Worm (Caenorhabditis elegans): ENCODE results near the gene str-151.

Gene str-151

DNA sequence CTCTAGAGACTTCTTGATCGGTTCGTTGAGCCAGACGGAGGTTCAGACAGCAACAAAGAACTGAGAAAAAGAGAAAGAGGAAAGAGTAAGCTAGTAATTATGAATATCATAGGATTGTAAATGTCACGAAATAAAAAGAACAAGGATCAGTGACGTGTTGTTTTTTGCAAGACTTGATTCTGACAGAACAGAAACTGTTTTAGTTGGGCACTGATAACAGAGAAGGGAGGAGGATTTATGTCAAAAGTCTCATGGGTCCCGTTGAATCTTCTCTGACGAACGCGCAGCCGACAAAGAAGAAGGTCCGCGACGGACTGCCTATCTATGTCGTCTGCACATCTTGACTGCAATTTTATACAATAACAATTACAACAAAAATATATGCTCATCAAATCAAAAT, 24.6 kb downstream of the str-151 start, which contains the start of gene T03E6.9:
TSS of gene T03E6.9 (minus strand) at position 101 of the 400 bp plus-strand sequence.
- TF ChIP-seq ceh-83 (GFP tag; optimal IDR thresholded peaks at IDR 0.05) (no peak), zip-8 (tag; optimal IDR thresholded peaks at IDR 0.05) (no peak), ham-2 (GFP tag; optimal IDR thresholded peaks at IDR 0.05) (no peak), mab-5 (tag; optimal IDR thresholded peaks at IDR 0.05) (no peak), ztf-11 (tag; optimal IDR thresholded peaks at IDR 0.05) (no peak), tbx-8 (GFP tag; optimal IDR thresholded peaks at IDR 0.05) (no peak), unc-62 (GFP tag; optimal IDR thresholded peaks at IDR 0.05) (no peak), lsy-2 (tag; optimal IDR thresholded peaks at IDR 0.05) (no peak), elt-3 (tag; optimal IDR thresholded peaks at IDR 0.05) (no peak), nhr-237 (tag; optimal IDR thresholded peaks at IDR 0.05) (no peak), ceh-43 (GFP tag; optimal IDR thresholded peaks at IDR 0.05) (no peak), sptf-1 (tag; optimal IDR thresholded peaks at IDR 0.05) (no peak), mls-2 (tag; optimal IDR thresholded peaks at IDR 0.05) (no peak), sem-2 (GFP tag; optimal IDR thresholded peaks at IDR 0.05) (no peak), mep-1 (tag; optimal IDR thresholded peaks at IDR 0.05) (no peak), bed-3 (GFP tag; optimal IDR thresholded peaks at IDR 0.05) (no peak)

DNA sequence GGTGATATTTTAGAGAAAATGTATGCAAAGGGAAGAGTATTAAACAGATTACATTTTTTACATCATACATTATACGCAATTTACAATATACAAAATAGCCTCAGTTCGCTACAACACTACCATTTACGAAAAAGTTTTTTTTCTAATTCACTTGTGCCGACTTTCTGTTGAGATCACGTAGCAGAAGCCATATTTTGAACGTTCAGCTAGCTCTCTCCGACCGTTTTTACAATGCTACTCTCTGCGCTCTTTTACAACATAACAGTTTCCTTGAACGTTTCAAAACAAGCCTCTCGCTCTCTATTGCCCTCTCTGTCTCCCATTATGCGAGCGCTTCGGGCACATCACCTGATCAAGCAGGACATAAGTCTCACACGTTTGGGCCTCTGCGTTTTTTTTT, 27.1 kb downstream of the str-151 start, which contains the start of gene T03E6.8:
TSS of gene T03E6.8 (minus strand) at position 101 of the 400 bp plus-strand sequence.
- TF ChIP-seq ztf-11 (tag; optimal IDR thresholded peaks at IDR 0.05) = no peak
- TF ChIP-seq unc-62 (GFP tag; optimal IDR thresholded peaks at IDR 0.05) = no peak
- TF ChIP-seq ces-1 (GFP tag; optimal IDR thresholded peaks at IDR 0.05) = no peak
- no peak for TF ChIP-seq snpc-4 (tag; optimal IDR thresholded peaks at IDR 0.05)
- TF ChIP-seq blmp-1 (tag; optimal IDR thresholded peaks at IDR 0.05) = no peak
- no peak for TF ChIP-seq lsy-2 (tag; optimal IDR thresholded peaks at IDR 0.05)
- TF ChIP-seq nhr-2 (tag; optimal IDR thresholded peaks at IDR 0.05) = no peak
- TF ChIP-seq nhr-28 (tag; optimal IDR thresholded peaks at IDR 0.05) = no peak
- TF ChIP-seq nhr-237 (tag; optimal IDR thresholded peaks at IDR 0.05) = no peak
- TF ChIP-seq mls-2 (tag; optimal IDR thresholded peaks at IDR 0.05) = no peak
- TF ChIP-seq elt-1 (tag; optimal IDR thresholded peaks at IDR 0.05; ENCODE audit: borderline replicate concordance, insufficient read depth) = no peak
- no peak for TF ChIP-seq lin-32 (GFP tag; optimal IDR thresholded peaks at IDR 0.05)
- no peak for TF ChIP-seq mab-5 (tag; optimal IDR thresholded peaks at IDR 0.05)

DNA sequence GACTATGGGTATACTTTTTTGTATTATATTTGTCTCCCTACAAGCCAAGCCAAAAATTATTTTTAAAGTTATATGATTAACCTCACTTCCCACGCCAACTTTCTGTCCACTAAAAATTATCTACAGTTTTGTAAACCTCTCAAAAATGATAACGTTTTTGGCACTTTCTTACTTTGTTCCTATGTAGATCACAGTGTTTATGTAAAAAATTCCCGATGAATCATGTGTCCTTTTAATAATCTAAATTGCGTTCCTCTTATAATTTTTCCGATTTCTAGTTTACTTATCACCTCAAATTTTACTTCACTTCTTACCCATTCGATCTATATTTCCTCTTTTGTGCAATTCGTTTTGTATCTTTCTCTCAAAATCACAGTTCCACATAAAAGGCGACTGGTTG, 28.3 kb downstream of the str-151 start:
- TF ChIP-seq ceh-39 (tag; optimal IDR thresholded peaks at IDR 0.05) (no peak), ztf-11 (tag; optimal IDR thresholded peaks at IDR 0.05) (no peak), mls-2 (tag; optimal IDR thresholded peaks at IDR 0.05) (no peak), unc-120 (tag; optimal IDR thresholded peaks at IDR 0.05; ENCODE audit: poor library complexity, severe bottlenecking) (no peak), elt-1 (tag; optimal IDR thresholded peaks at IDR 0.05; ENCODE audit: borderline replicate concordance, insufficient read depth) (no peak), M03D4.4 (tag; optimal IDR thresholded peaks at IDR 0.05) (no peak), snpc-4 (tag; optimal IDR thresholded peaks at IDR 0.05) (no peak), nhr-2 (tag; optimal IDR thresholded peaks at IDR 0.05) (no peak), nhr-28 (tag; optimal IDR thresholded peaks at IDR 0.05) (no peak), ces-1 (GFP tag; optimal IDR thresholded peaks at IDR 0.05) (no peak)

- TF ChIP-seq elt-3 (tag; optimal IDR thresholded peaks at IDR 0.05) (no peak), unc-120 (tag; optimal IDR thresholded peaks at IDR 0.05; ENCODE audit: poor library complexity, severe bottlenecking) (no peak), M03D4.4 (tag; optimal IDR thresholded peaks at IDR 0.05) (no peak), mab-5 (tag; optimal IDR thresholded peaks at IDR 0.05) (no peak), snpc-4 (tag; optimal IDR thresholded peaks at IDR 0.05) (no peak), lin-13 (tag; optimal IDR thresholded peaks at IDR 0.05) (no peak), ceh-43 (GFP tag; optimal IDR thresholded peaks at IDR 0.05) (no peak), zip-8 (tag; optimal IDR thresholded peaks at IDR 0.05) (no peak), ham-2 (GFP tag; optimal IDR thresholded peaks at IDR 0.05) (no peak), nhr-28 (tag; optimal IDR thresholded peaks at IDR 0.05) (no peak), nhr-237 (tag; optimal IDR thresholded peaks at IDR 0.05) (no peak), mep-1 (tag; optimal IDR thresholded peaks at IDR 0.05) (no peak), pha-4 (tag; optimal IDR thresholded peaks at IDR 0.05) (no peak), lsy-2 (tag; optimal IDR thresholded peaks at IDR 0.05) (no peak), ces-1 (GFP tag; optimal IDR thresholded peaks at IDR 0.05) (no peak)
These were observed 29.5 kb downstream of the str-151 start for ce11 chrV:16605463-16605862.

- TF ChIP-seq ceh-43 (GFP tag; optimal IDR thresholded peaks at IDR 0.05) (no peak), unc-62 (GFP tag; optimal IDR thresholded peaks at IDR 0.05) (no peak), lin-13 (tag; optimal IDR thresholded peaks at IDR 0.05) (no peak), snpc-4 (tag; optimal IDR thresholded peaks at IDR 0.05) (no peak), nhr-2 (tag; optimal IDR thresholded peaks at IDR 0.05) (no peak), nhr-76 (tag; optimal IDR thresholded peaks at IDR 0.05) (no peak), lin-32 (GFP tag; optimal IDR thresholded peaks at IDR 0.05) (no peak)
These were observed 30.3 kb downstream of the str-151 start, which contains the start of gene Y32B12C.1 for ce11 chrV:16606313-16606712. Gene Y32B12C.1, plus strand, starts transcription at chrV:16606613.

All from whole organism, mixed stage, embryonic.